Worm (Caenorhabditis elegans) whole organism, midembryonic: ENCODE results near the gene mrpl-21.

Experiments
- cog-1 ChIP-seq: sonication (generic microtip); optimal IDR thresholded peaks from 2 replicates; lab custom pipeline; 2016; ENCODE audit warnings: missing genetic modification characterization, missing compliant biosample characterization
- flt-1 ChIP-seq: fragments of 200-800 bp; sonication (Bioruptor generic); IDR thresholded peaks from 2 replicates; pipeline ENCODE4 v1.3.6; 2022; ENCODE audit warnings: missing genetic modification characterization, missing compliant biosample characterization
- klf-2 ChIP-seq: fragments of 200-800 bp; sonication (Bioruptor generic); conservative IDR thresholded peaks from 2 replicates; pipeline ENCODE4 v1.3.6; 2022; ENCODE audit warnings: missing genetic modification reagents, missing genetic modification characterization, missing compliant biosample characterization
- med-1 ChIP-seq: sonication (generic microtip); optimal IDR thresholded peaks from 2 replicates; lab custom pipeline; 2017; ENCODE audit warnings: missing genetic modification characterization, mild to moderate bottlenecking, missing compliant biosample characterization, antibody characterized with exemption, missing genetic modification reagents; ENCODE audit not compliant: insufficient read depth
- ztf-23 ChIP-seq: fragments of 200-800 bp; sonication (Bioruptor generic); IDR thresholded peaks from 2 replicates; pipeline ENCODE4 v1.3.6; 2022; ENCODE audit warnings: missing genetic modification reagents, missing genetic modification characterization, missing compliant biosample characterization

DNA sequence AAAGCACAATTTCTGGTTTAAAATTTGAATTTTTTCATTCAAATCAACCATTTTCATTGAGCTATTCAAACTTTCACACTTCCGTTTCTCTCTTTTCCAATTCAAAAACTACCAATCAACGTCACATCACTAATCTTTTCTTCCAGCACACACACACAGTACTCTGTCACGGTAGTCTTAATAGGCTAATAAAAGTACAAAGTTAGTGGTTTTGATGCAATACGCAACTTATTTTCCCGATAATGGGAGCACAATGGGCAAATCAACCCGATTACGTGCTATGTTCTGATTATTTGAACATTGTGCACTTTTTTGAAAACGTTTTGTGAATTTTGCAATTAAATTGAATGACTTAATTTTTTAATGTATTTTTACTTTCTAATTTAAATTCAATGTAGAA is 16.0 kb downstream of the mrpl-21 start:
- TF ChIP-seq ztf-23 (GFP tag; lab: Robert Waterston, UW) = no peak
- no peak for TF ChIP-seq med-1
- no peak for TF ChIP-seq cog-1 (tag; lab: Kevin White, UChicago)
- TF ChIP-seq klf-2 = no peak
- no peak for TF ChIP-seq flt-1 (GFP tag; lab: Robert Waterston, UW)
